Worm (Caenorhabditis elegans): ENCODE results near the gene C45B11.2.

DNA sequence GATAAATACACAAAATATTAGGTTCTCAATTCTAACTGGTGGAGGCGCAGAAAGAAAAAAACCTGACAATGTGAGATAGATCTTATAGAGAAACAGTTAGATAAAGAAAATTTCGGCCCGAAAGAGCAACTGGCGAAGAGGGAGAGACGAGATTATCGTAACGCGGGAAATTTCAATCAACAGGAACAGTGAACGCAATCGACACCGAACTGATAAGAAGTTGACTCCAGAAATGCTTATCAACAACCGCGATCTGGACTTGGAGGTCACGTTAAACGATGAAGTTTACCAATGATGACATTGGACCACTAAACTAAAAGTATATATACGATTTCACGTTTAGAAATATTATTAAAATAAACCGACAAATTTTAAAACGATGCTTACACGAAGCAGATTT, 33.9 kb downstream of the C45B11.2 start:
- peak; percentile 95 for TF ChIP-seq ekl-4 (GFP tag; IDR thresholded peaks at IDR 0.05)
- TF ChIP-seq him-1 (tag; optimal IDR thresholded peaks at IDR 0.05) = peak; percentile 67
- TF ChIP-seq F52B5.7 (tag; optimal IDR thresholded peaks at IDR 0.05) = peak; percentile 88
- TF ChIP-seq nhr-90 (tag; optimal IDR thresholded peaks at IDR 0.05) = peak; percentile 15
- no peak for TF ChIP-seq pha-4 (tag; optimal IDR thresholded peaks at IDR 0.05)
- TF ChIP-seq tbx-9 (tag; optimal IDR thresholded peaks at IDR 0.05; ENCODE audit: borderline replicate concordance) = no peak
- peak; percentile 28 for TF ChIP-seq snpc-4 (GFP tag; optimal IDR thresholded peaks at IDR 0.05)
- peak in 3 of 4 experiments; percentile 50 to 52 (median 50) for TF ChIP-seq snpc-4 (tag; optimal IDR thresholded peaks at IDR 0.05)
- peak; percentile 20 for TF ChIP-seq nhr-80 (tag; optimal IDR thresholded peaks at IDR 0.05)
- TF ChIP-seq ama-1 (optimal IDR thresholded peaks at IDR 0.05) = peak; percentile 73
- no peak for TF ChIP-seq ama-1 (GFP tag; optimal IDR thresholded peaks at IDR 0.05)
- peak; percentile 48 for TF ChIP-seq lsl-1 (GFP tag; optimal IDR thresholded peaks at IDR 0.05)

Measured in whole organism, young adult.